Worm (Caenorhabditis elegans): ENCODE measurements around the gene aexr-3.

aexr-3 gene

DNA sequence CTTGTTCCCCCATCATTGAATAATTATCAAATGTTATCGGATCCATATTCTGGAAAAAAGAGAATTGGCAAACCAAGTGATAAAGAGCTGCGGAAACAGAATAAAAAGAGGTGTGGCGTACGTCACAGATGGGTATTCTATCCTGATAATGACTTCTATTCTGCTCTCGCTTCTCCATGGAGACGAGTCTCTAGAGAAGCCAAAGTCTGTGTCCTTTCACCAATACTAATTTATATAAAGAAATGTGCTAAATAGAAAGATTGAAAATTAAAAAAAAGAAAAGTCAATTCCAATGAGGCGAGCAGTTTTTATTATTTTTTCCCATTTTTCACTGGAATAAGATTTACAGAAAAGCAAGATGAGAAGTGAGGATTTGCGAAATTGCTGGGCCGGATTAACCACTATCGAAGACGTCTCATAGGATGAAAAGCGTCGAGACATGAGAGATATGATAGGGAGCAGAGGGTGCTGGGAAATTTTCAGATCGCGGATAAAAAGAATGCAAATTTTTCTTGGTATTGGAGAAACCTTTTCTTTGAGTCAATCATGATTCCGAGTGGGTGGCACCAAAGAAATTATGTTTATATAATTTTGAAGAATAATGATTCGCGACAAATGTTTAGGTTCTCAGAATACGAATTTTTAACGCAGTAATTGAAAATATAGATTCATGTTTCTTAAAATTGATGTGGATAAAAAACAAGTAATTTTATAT is at the start of gene aexr-3:
Gene aexr-3, minus strand, starts transcription at position 51 of the 715 bp plus-strand sequence.
- no peak for TF ChIP-seq aly-2 (tag; optimal IDR thresholded peaks at IDR 0.05)
- no peak for TF ChIP-seq hif-1 (tag; optimal IDR thresholded peaks at IDR 0.05)
- peak; percentile 17 for TF ChIP-seq nhr-11 (tag; optimal IDR thresholded peaks at IDR 0.05)
- no peak for TF ChIP-seq fos-1 (tag; optimal IDR thresholded peaks at IDR 0.05)
- no peak for TF ChIP-seq nhr-25 (tag; optimal IDR thresholded peaks at IDR 0.05; ENCODE audit: borderline replicate concordance, insufficient read depth)
- TF ChIP-seq ZK546.5 (tag; optimal IDR thresholded peaks at IDR 0.05), result no peak
- no peak for TF ChIP-seq mxl-3 (GFP tag; optimal IDR thresholded peaks at IDR 0.05)
- TF ChIP-seq F37D6.2 (tag; optimal IDR thresholded peaks at IDR 0.05), result no peak
- no peak for TF ChIP-seq ceh-32 (tag; optimal IDR thresholded peaks at IDR 0.05; ENCODE audit: poor library complexity)
- TF ChIP-seq ceh-62 (tag; optimal IDR thresholded peaks at IDR 0.05), result no peak
- no peak for TF ChIP-seq T26A8.4 (GFP tag; IDR thresholded peaks at IDR 0.05)
- no peak for TF ChIP-seq egl-27 (tag; optimal IDR thresholded peaks at IDR 0.05)
- TF ChIP-seq aha-1 (tag), result peak; percentile 11
- no peak for TF ChIP-seq lin-39 (tag; optimal IDR thresholded peaks at IDR 0.05)
- TF ChIP-seq nhr-111 (GFP tag; optimal IDR thresholded peaks at IDR 0.05), result no peak
- no peak for TF ChIP-seq ctbp-1 (GFP tag; IDR thresholded peaks at IDR 0.05)
- no peak for TF ChIP-seq duxl-1 (tag; optimal IDR thresholded peaks at IDR 0.05; ENCODE audit: poor library complexity)
- no peak for TF ChIP-seq nhr-102 (tag; optimal IDR thresholded peaks at IDR 0.05)
- peak in 1 of 2 experiments; percentile 47 for TF ChIP-seq unc-62 (GFP tag; optimal IDR thresholded peaks at IDR 0.05 in 1 of 2)
- TF ChIP-seq unc-62 (tag; optimal IDR thresholded peaks at IDR 0.05), result no peak
- no peak for TF ChIP-seq nhr-48 (tag; optimal IDR thresholded peaks at IDR 0.05)
- TF ChIP-seq dve-1 (tag; optimal IDR thresholded peaks at IDR 0.05; ENCODE audit: insufficient read depth), result no peak
- no peak for TF ChIP-seq ZK337.2 (GFP tag; IDR thresholded peaks at IDR 0.05)
- no peak for TF ChIP-seq lim-7 (GFP tag; IDR thresholded peaks at IDR 0.05)
- TF ChIP-seq ceh-44 (GFP tag; IDR thresholded peaks at IDR 0.05), result no peak

DNA sequence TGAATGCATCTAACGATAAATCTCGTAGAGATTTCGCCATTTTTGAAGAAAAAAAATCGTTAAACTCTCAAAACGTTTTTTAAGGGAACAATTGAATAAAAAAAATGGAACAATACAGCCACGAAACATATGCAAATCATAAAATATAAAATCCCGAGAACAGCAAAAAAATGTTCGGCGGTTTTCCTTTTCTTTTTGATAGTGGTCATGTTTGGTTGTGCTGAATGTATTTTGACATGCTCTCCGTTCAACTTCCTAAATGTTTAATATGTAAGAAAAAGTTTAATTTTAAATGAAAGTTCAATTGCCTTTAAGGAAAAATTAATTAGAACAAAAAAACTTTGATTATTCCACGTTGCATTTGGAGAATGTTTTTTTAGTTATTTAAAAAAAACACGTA is 49.4 kb upstream of the aexr-3 start, which contains the start of gene C24A3.9:
Gene C24A3.9, minus strand, starts transcription at position 101 of the 400 bp plus-strand sequence.
- TF ChIP-seq tra-1 (GFP tag; IDR thresholded peaks at IDR 0.05) (no peak), lim-7 (GFP tag; IDR thresholded peaks at IDR 0.05) (no peak), zfp-3 (GFP tag; conservative IDR thresholded peaks at IDR 0.05) (no peak), daf-19 (GFP tag; conservative IDR thresholded peaks at IDR 0.05) (no peak), T20F7.1 (GFP tag; optimal IDR thresholded peaks at IDR 0.05) (no peak), php-3 (GFP tag; IDR thresholded peaks at IDR 0.05) (no peak), fkh-10 (GFP tag; optimal IDR thresholded peaks at IDR 0.05) (no peak), rbr-2 (tag; optimal IDR thresholded peaks at IDR 0.05) (no peak), mdl-1 (tag; optimal IDR thresholded peaks at IDR 0.05) (no peak), mep-1 (tag; optimal IDR thresholded peaks at IDR 0.05) (no peak), F26F4.8 (GFP tag; conservative IDR thresholded peaks at IDR 0.05) (no peak), nhr-6 (tag; optimal IDR thresholded peaks at IDR 0.05) (no peak), F10B5.3 (tag; optimal IDR thresholded peaks at IDR 0.05) (no peak), saeg-2 (GFP tag; IDR thresholded peaks at IDR 0.05) (no peak), ZK337.2 (GFP tag; IDR thresholded peaks at IDR 0.05) (no peak), dmd-9 (GFP tag; IDR thresholded peaks at IDR 0.05) (no peak)
